Worm (Caenorhabditis elegans) whole organism, L1 larva: ENCODE data around the gene ttr-22.

Experiments
- C16A3.4 ChIP-seq: fragments of 150-350 bp; optimal IDR thresholded peaks from 2 replicates; lab custom pipeline; 2014; ENCODE audit warnings: missing biosample characterization, missing genetic modification characterization
- C34B4.2 ChIP-seq: sonication (generic microtip); optimal IDR thresholded peaks from 2 replicates; lab custom pipeline; 2017; ENCODE audit warnings: mild to moderate bottlenecking, missing genetic modification characterization, missing compliant biosample characterization
- Y116A8C.19 ChIP-seq: sonication (generic microtip); optimal IDR thresholded peaks from 2 replicates; lab custom pipeline; 2016; ENCODE audit warnings: missing compliant biosample characterization, missing genetic modification characterization, borderline replicate concordance
- aha-1 ChIP-seq: fragments of 150-350 bp; optimal IDR thresholded peaks from 2 replicates; lab custom pipeline; 2014; ENCODE audit warnings: missing biosample characterization, missing genetic modification characterization
- alr-1 ChIP-seq: fragments of 200-800 bp; sonication (Bioruptor generic); optimal IDR thresholded peaks from 2 replicates; lab custom pipeline; 2018; ENCODE audit warnings: borderline replicate concordance, mild to moderate bottlenecking, missing genetic modification characterization, missing compliant biosample characterization
- blmp-1 ChIP-seq: fragments of 150-350 bp; optimal IDR thresholded peaks from 2 replicates; lab custom pipeline; 2014; ENCODE audit warnings: missing biosample characterization, missing genetic modification characterization
- ceh-82 ChIP-seq, 3 experiments: fragments of 150-350 bp in 1 of 3; sonication (generic microtip) in 2 of 3; optimal IDR thresholded peaks; 2 replicates each; lab custom pipeline; 2014 to 2017; ENCODE audit warnings: missing biosample characterization in 3 of 3, missing genetic modification characterization in 3 of 3
- ces-1 ChIP-seq: fragments of 150-350 bp; optimal IDR thresholded peaks from 2 replicates; lab custom pipeline; 2014; ENCODE audit warnings: missing biosample characterization, missing genetic modification reagents, missing genetic modification characterization
- dpl-1 ChIP-seq, 3 experiments: fragments of 150-350 bp in 2 of 3; sonication (generic microtip) in 1 of 3; optimal IDR thresholded peaks; 2 replicates each; lab custom pipeline; 2014 to 2017; ENCODE audit warnings: missing biosample characterization in 3 of 3, missing genetic modification characterization in 3 of 3, missing genetic modification reagents in 3 of 3
- dsc-1 ChIP-seq: sonication (generic microtip); optimal IDR thresholded peaks from 2 replicates; lab custom pipeline; 2016; ENCODE audit warnings: mild to moderate bottlenecking, missing genetic modification characterization, missing compliant biosample characterization
- efl-3 ChIP-seq: fragments of 200-800 bp; sonication (Bioruptor generic); optimal IDR thresholded peaks from 2 replicates; lab custom pipeline; 2018; ENCODE audit warnings: mild to moderate bottlenecking, missing genetic modification characterization, missing compliant biosample characterization
- elt-2 ChIP-seq: sonication (generic microtip); optimal IDR thresholded peaks from 2 replicates; lab custom pipeline; 2016; ENCODE audit warnings: missing genetic modification characterization, mild to moderate bottlenecking, inconsistent platforms, missing compliant biosample characterization, missing genetic modification reagents
- ets-5 ChIP-seq: fragments of 200-800 bp; sonication (Bioruptor generic); IDR thresholded peaks from 2 replicates; pipeline ENCODE4 v1.3.6; 2022; ENCODE audit warnings: missing genetic modification characterization, missing compliant biosample characterization
- fkh-10 ChIP-seq: sonication (generic microtip); optimal IDR thresholded peaks from 2 replicates; lab custom pipeline; 2017; ENCODE audit warnings: missing biosample characterization, missing genetic modification reagents, missing genetic modification characterization
- fkh-8 ChIP-seq: sonication (generic microtip); optimal IDR thresholded peaks from 2 replicates; lab custom pipeline; 2016; ENCODE audit warnings: mild to moderate bottlenecking, missing genetic modification characterization, missing compliant biosample characterization
- fos-1 ChIP-seq: fragments of 150-350 bp; optimal IDR thresholded peaks from 2 replicates; lab custom pipeline; 2014; ENCODE audit warnings: missing biosample characterization, missing genetic modification characterization
- grh-1 ChIP-seq: fragments of 200-800 bp; sonication (Bioruptor generic); IDR thresholded peaks from 2 replicates; pipeline ENCODE4 v1.3.6; 2022; ENCODE audit warnings: missing genetic modification reagents, missing genetic modification characterization, missing compliant biosample characterization
- hlh-17 ChIP-seq: fragments of 200-800 bp; sonication (Bioruptor generic); optimal IDR thresholded peaks from 2 replicates; lab custom pipeline; 2018; ENCODE audit warnings: missing genetic modification characterization, mild to moderate bottlenecking, missing compliant biosample characterization, moderate library complexity, borderline replicate concordance
- hlh-4 ChIP-seq: sonication (generic microtip); optimal IDR thresholded peaks from 2 replicates; lab custom pipeline; 2016; ENCODE audit warnings: mild to moderate bottlenecking, missing genetic modification characterization, missing compliant biosample characterization
- irx-1 ChIP-seq: sonication (generic microtip); optimal IDR thresholded peaks from 2 replicates; lab custom pipeline; 2016; ENCODE audit warnings: missing genetic modification characterization, missing compliant biosample characterization
- jun-1 ChIP-seq: fragments of 150-350 bp; optimal IDR thresholded peaks from 2 replicates; lab custom pipeline; 2014; ENCODE audit warnings: missing biosample characterization, missing genetic modification reagents, missing genetic modification characterization
- lin-14 ChIP-seq: fragments of 200-800 bp; sonication (Bioruptor generic); optimal IDR thresholded peaks from 2 replicates; lab custom pipeline; 2018; ENCODE audit warnings: mild to moderate bottlenecking, missing genetic modification characterization, moderate library complexity, missing compliant biosample characterization
- lin-15B ChIP-seq: fragments of 150-350 bp; sonication (generic microtip); optimal IDR thresholded peaks from 3 replicates; lab custom pipeline; 2014; ENCODE audit warnings: missing biosample characterization, missing genetic modification characterization
- lin-35 ChIP-seq, 2 experiments: fragments of 150-350 bp; optimal IDR thresholded peaks; 2 replicates each; lab custom pipeline; 2014; ENCODE audit warnings: missing biosample characterization in 2 of 2, missing genetic modification characterization in 2 of 2, missing genetic modification reagents in 2 of 2
- lin-39 ChIP-seq: fragments of 150-350 bp; optimal IDR thresholded peaks from 2 replicates; lab custom pipeline; 2014; ENCODE audit warnings: missing biosample characterization, missing genetic modification reagents, missing genetic modification characterization
- lir-3 ChIP-seq: sonication (generic microtip); optimal IDR thresholded peaks from 2 replicates; lab custom pipeline; 2016; ENCODE audit warnings: mild to moderate bottlenecking, missing genetic modification characterization, moderate library complexity, missing compliant biosample characterization; ENCODE audit not compliant: poor library complexity
- lsy-2 ChIP-seq, 2 experiments: fragments of 150-350 bp; optimal IDR thresholded peaks; 2 replicates each; lab custom pipeline; 2014; ENCODE audit warnings: missing biosample characterization in 2 of 2, missing genetic modification characterization in 2 of 2
- mdl-1 ChIP-seq, 2 experiments: fragments of 150-350 bp; optimal IDR thresholded peaks; 2 replicates each; lab custom pipeline; 2014 to 2017; ENCODE audit warnings: missing biosample characterization in 2 of 2, missing genetic modification characterization in 2 of 2, inconsistent platforms in 1 of 2
- mef-2 ChIP-seq: fragments of 150-350 bp; optimal IDR thresholded peaks from 2 replicates; lab custom pipeline; 2014; ENCODE audit warnings: missing biosample characterization, missing genetic modification characterization
- nhr-11 ChIP-seq: fragments of 150-350 bp; optimal IDR thresholded peaks from 2 replicates; lab custom pipeline; 2014; ENCODE audit warnings: missing biosample characterization, missing genetic modification characterization
- nhr-19 ChIP-seq: fragments of 200-800 bp; sonication (Bioruptor generic); conservative IDR thresholded peaks from 2 replicates; pipeline ENCODE4 v1.3.6; 2022; ENCODE audit warnings: missing genetic modification characterization, missing compliant biosample characterization
- nhr-237 ChIP-seq: fragments of 150-350 bp; optimal IDR thresholded peaks from 2 replicates; lab custom pipeline; 2014; ENCODE audit warnings: missing biosample characterization, missing genetic modification characterization
- nhr-47 ChIP-seq: sonication (generic microtip); optimal IDR thresholded peaks from 2 replicates; lab custom pipeline; 2016; ENCODE audit warnings: mild to moderate bottlenecking, missing genetic modification characterization, moderate library complexity, missing compliant biosample characterization
- nhr-71 ChIP-seq: sonication (generic microtip); optimal IDR thresholded peaks from 2 replicates; lab custom pipeline; 2016; ENCODE audit warnings: mild to moderate bottlenecking, missing genetic modification characterization, moderate library complexity, missing compliant biosample characterization
- nhr-76 ChIP-seq: sonication (generic microtip); optimal IDR thresholded peaks from 2 replicates; lab custom pipeline; 2017; ENCODE audit warnings: missing biosample characterization, missing genetic modification characterization
- nhr-84 ChIP-seq: sonication (generic microtip); optimal IDR thresholded peaks from 2 replicates; lab custom pipeline; 2017; ENCODE audit warnings: missing biosample characterization, missing genetic modification characterization
- nhr-85 ChIP-seq: sonication (generic microtip); peaks from one replicate; lab custom pipeline; 2016; ENCODE audit warnings: missing genetic modification characterization, inconsistent platforms, missing compliant biosample characterization
- nhr-90 ChIP-seq: sonication (generic microtip); optimal IDR thresholded peaks from 2 replicates; lab custom pipeline; 2016; ENCODE audit warnings: mild to moderate bottlenecking, missing genetic modification characterization, missing compliant biosample characterization; ENCODE audit not compliant: poor library complexity
- pag-3 ChIP-seq: sonication (generic microtip); optimal IDR thresholded peaks from 2 replicates; lab custom pipeline; 2017; ENCODE audit warnings: missing genetic modification characterization, mild to moderate bottlenecking, missing compliant biosample characterization, antibody characterized with exemption, borderline replicate concordance; ENCODE audit not compliant: insufficient read depth
- rnt-1 ChIP-seq: sonication (generic microtip); optimal IDR thresholded peaks from 2 replicates; lab custom pipeline; 2016; ENCODE audit warnings: mild to moderate bottlenecking, missing genetic modification characterization, moderate library complexity, missing compliant biosample characterization
- skn-1 ChIP-seq: fragments of 150-350 bp; optimal IDR thresholded peaks from 2 replicates; lab custom pipeline; 2014; ENCODE audit warnings: missing biosample characterization, missing genetic modification characterization
- snu-23 ChIP-seq: sonication (generic microtip); optimal IDR thresholded peaks from 2 replicates; lab custom pipeline; 2016; ENCODE audit warnings: missing genetic modification characterization, missing compliant biosample characterization
- tbx-2 ChIP-seq: sonication (generic microtip); optimal IDR thresholded peaks from 2 replicates; lab custom pipeline; 2016; ENCODE audit warnings: missing genetic modification characterization, missing compliant biosample characterization
- tlp-1 ChIP-seq: fragments of 150-350 bp; optimal IDR thresholded peaks from 2 replicates; lab custom pipeline; 2014; ENCODE audit warnings: missing biosample characterization, missing genetic modification characterization
- unc-130 ChIP-seq: fragments of 150-350 bp; optimal IDR thresholded peaks from 2 replicates; lab custom pipeline; 2017; ENCODE audit warnings: missing biosample characterization, missing genetic modification characterization, inconsistent platforms
- unc-86 ChIP-seq: sonication (generic microtip); optimal IDR thresholded peaks from 2 replicates; lab custom pipeline; 2016; ENCODE audit warnings: missing genetic modification characterization, missing compliant biosample characterization
- unc-98 ChIP-seq: fragments of 200-800 bp; sonication (Bioruptor generic); IDR thresholded peaks from 2 replicates; pipeline ENCODE4 v1.3.6; 2022; ENCODE audit warnings: missing genetic modification characterization, missing compliant biosample characterization
- zag-1 ChIP-seq: fragments of 150-350 bp; optimal IDR thresholded peaks from 2 replicates; lab custom pipeline; 2014; ENCODE audit warnings: missing biosample characterization, missing genetic modification characterization
- ztf-11 ChIP-seq, 2 experiments: sonication (generic microtip); optimal IDR thresholded peaks; 2 replicates each; lab custom pipeline; 2016 to 2017; ENCODE audit warnings: missing genetic modification characterization in 2 of 2, missing biosample characterization in 1 of 2, missing compliant biosample characterization in 1 of 2

ttr-22 gene

DNA sequence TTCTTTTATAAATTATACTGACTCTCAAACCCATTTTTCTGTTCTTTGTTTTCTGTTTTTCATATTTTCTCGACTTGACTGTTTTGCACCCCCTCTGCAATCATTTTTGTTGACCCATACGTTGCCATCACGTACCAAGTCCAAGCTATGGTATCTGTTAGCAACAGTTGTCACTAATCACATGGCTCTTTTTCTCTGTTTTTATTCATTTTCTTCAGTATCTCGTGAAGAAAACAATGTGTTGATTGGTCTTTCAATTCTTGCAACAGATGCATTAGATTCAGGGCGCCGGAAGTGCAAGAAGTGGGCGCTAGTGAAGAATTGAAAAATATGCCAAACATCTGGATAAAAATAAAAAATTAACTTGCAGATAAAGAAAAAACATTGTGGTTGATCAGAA lies 5.7 kb upstream of the ttr-22 start (continued):
- TF ChIP-seq mdl-1 (tag; optimal IDR thresholded peaks at IDR 0.05; lab: Kevin White, UChicago) (peak in 1 of 2 experiments; percentile 14), irx-1 (tag; lab: Kevin White, UChicago) (no peak), mef-2 (no peak), elt-2 (tag; lab: Kevin White, UChicago) (no peak), pag-3 (tag; lab: Kevin White, UChicago) (peak; percentile 66), nhr-19 (GFP tag; lab: Robert Waterston, UW) (peak; percentile 48), ceh-82 (tag; optimal IDR thresholded peaks at IDR 0.05; lab: Kevin White, UChicago) (no peak), C16A3.4 (tag; lab: Kevin White, UChicago) (no peak), lir-3 (no peak), zag-1 (tag; lab: Kevin White, UChicago) (no peak), lin-39 (peak; percentile 85), C34B4.2 (tag; lab: Kevin White, UChicago) (no peak), skn-1 (tag; lab: Kevin White, UChicago) (no peak), nhr-47 (tag; lab: Kevin White, UChicago) (no peak), jun-1 (no peak), nhr-71 (tag; lab: Kevin White, UChicago) (peak; percentile 71), alr-1 (no peak), dsc-1 (tag; lab: Kevin White, UChicago) (peak; percentile 33), tbx-2 (no peak), rnt-1 (peak; percentile 75), ces-1 (GFP tag; lab: Kevin White, UChicago) (no peak), Y116A8C.19 (tag; lab: Kevin White, UChicago) (no peak), snu-23 (GFP tag; lab: Kevin White, UChicago) (peak; percentile 38)

DNA sequence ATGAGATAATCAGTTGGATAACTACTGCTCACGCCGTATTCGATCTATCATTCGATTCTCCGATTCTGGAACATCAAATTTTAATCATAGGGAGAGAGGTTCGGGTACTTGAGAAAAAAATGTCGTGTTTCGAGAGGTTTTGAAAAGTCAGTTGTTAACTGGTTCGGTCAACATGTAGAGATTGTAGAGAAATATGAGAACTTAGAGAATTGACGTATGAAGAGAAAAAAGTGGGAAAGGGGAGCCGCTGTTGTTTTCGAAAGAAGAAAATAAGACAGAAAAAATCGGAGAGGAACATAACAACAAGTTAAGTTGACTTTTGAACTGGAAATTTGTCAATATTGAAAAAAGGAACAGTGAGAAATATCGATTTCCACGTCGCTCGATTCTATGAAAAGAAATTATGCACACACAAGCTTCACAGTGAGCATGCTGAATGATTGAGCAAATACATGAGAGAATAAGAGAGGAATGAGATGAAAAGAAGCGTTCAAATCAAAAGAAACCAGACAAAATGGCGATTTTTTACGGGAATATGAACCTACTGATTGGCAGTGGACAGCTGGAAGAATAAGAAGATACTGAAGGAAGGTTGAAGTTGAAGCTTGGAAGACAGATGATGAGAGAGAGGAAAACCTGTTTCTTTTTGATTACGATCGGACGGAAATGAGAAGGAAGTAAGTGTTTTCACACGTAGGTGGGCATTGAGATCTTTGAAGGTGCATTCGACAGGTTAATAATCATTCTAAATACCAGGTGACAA lies 3.9 kb downstream of the ttr-22 start, which contains the start of the genes T04H1.13, slfl-5 and rad-50:
Gene T04H1.13, minus strand, starts transcription at position 51 of the 763 bp plus-strand sequence.
Gene slfl-5, minus strand, starts transcription at position 65 of the 763 bp plus-strand sequence.
Gene rad-50, plus strand, starts transcription at position 667 of the 763 bp plus-strand sequence.
- TF ChIP-seq nhr-11 (tag; lab: Kevin White, UChicago) (no peak), dpl-1 (GFP tag; optimal IDR thresholded peaks at IDR 0.05; lab: Kevin White, UChicago) (peak in 1 of 3 experiments; percentile 8), fkh-10 (GFP tag; lab: Kevin White, UChicago) (no peak), fos-1 (tag; lab: Kevin White, UChicago) (no peak), rnt-1 (peak; percentile 10), nhr-76 (tag; lab: Kevin White, UChicago) (no peak), unc-86 (tag; lab: Kevin White, UChicago) (no peak), ztf-11 (tag; optimal IDR thresholded peaks at IDR 0.05; lab: Kevin White, UChicago) (no peak), blmp-1 (tag; lab: Kevin White, UChicago) (peak; percentile 38), efl-3 (GFP tag; lab: Kevin White, UChicago) (no peak), nhr-47 (tag; lab: Kevin White, UChicago) (no peak), aha-1 (tag; lab: Kevin White, UChicago) (no peak), unc-130 (no peak), unc-98 (GFP tag; lab: Robert Waterston, UW) (no peak), nhr-71 (tag; lab: Kevin White, UChicago) (peak; percentile 36), pag-3 (tag; lab: Kevin White, UChicago) (no peak), nhr-84 (tag; lab: Kevin White, UChicago) (no peak), lin-14 (peak; percentile 68), nhr-90 (tag; lab: Kevin White, UChicago) (no peak), jun-1 (no peak), hlh-17 (GFP tag; lab: Kevin White, UChicago) (no peak), lin-15B (tag; lab: Kevin White, UChicago) (no peak), lin-39 (no peak), lin-35 (GFP tag; optimal IDR thresholded peaks at IDR 0.05; lab: Kevin White, UChicago) (no peak), lsy-2 (tag; optimal IDR thresholded peaks at IDR 0.05; lab: Kevin White, UChicago) (peak in 1 of 2 experiments; percentile 18), hlh-4 (tag; lab: Kevin White, UChicago) (no peak), tlp-1 (tag; lab: Kevin White, UChicago) (no peak), ets-5 (GFP tag; lab: Robert Waterston, UW) (no peak), grh-1 (GFP tag; lab: Robert Waterston, UW) (no peak), zag-1 (tag; lab: Kevin White, UChicago) (no peak), nhr-237 (tag; lab: Kevin White, UChicago) (no peak), fkh-8 (tag; lab: Kevin White, UChicago) (no peak), ceh-82 (tag; optimal IDR thresholded peaks at IDR 0.05; lab: Kevin White, UChicago) (no peak), tbx-2 (no peak), nhr-85 (tag; lab: Kevin White, UChicago) (no peak)
